Worm (Caenorhabditis elegans): ENCODE data around the gene tsp-20.

DNA sequence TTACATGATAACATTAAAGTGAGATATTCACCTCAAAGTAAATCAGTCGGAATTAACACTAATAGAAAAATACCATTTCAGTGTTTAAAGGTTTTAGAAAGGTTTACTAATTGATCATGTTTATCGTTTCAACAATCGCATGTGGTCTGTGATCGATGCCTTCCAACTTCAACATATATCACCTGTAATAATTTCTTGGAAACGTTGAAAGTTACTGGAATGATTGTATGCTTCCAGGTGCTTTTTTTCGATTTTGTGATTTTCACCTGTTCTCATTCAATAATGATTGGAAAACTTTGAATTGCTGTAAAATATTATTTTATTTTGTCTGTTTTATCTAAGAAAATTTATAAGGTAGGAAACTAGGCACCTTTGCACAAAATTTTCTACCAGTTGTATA lies 11.3 kb downstream of the tsp-20 start:
- TF ChIP-seq ceh-16 (tag; optimal IDR thresholded peaks at IDR 0.05): no peak
- no peak for TF ChIP-seq skn-1 (tag; optimal IDR thresholded peaks at IDR 0.05)
- no peak for TF ChIP-seq jun-1 (tag; optimal IDR thresholded peaks at IDR 0.05)
- no peak for TF ChIP-seq ceh-9 (tag; optimal IDR thresholded peaks at IDR 0.05)
- TF ChIP-seq ztf-11 (tag; optimal IDR thresholded peaks at IDR 0.05): no peak
- TF ChIP-seq ceh-82 (tag; optimal IDR thresholded peaks at IDR 0.05): no peak
- no peak for TF ChIP-seq lin-39 (tag; optimal IDR thresholded peaks at IDR 0.05)
- TF ChIP-seq mdl-1 (tag; optimal IDR thresholded peaks at IDR 0.05): no peak
- TF ChIP-seq pqm-1 (tag; optimal IDR thresholded peaks at IDR 0.05): no peak
- no peak for TF ChIP-seq snpc-4 (tag; optimal IDR thresholded peaks at IDR 0.05)
- no peak for TF ChIP-seq elt-3 (tag; optimal IDR thresholded peaks at IDR 0.05)
- TF ChIP-seq nhr-12 (tag; optimal IDR thresholded peaks at IDR 0.05): no peak
- TF ChIP-seq ceh-28 (tag; optimal IDR thresholded peaks at IDR 0.05): no peak
- TF ChIP-seq R02D3.7 (tag; optimal IDR thresholded peaks at IDR 0.05): no peak
